4 fruit fly cellular contexts compared by ENCODE assay signal in genomic region chr2L:715489-715849, dm6.
TF ChIP-seq lines count a peak whose summit lies in the region.

No protein-coding gene starts in this region.

- TF ChIP-seq CTCF in whole organism, embryonic (GFP tag; optimal IDR thresholded peaks at IDR 0.05; lab: Kevin White, UChicago) = peak; percentile 10

TF ChIP-seq in whole organism, embryonic, 481 proteins besides CTCF, POLR2A, EP300 and RAD21 (continues in another document):
- TF ChIP-seq bsh (GFP tag; optimal IDR thresholded peaks at IDR 0.05; lab: Kevin White, UChicago) = peak; percentile 95 to 98
- TF ChIP-seq CG9876 (GFP tag; optimal IDR thresholded peaks at IDR 0.05; lab: Kevin White, UChicago) = peak; percentile 62
- TF ChIP-seq nerfin-1 (tag; optimal IDR thresholded peaks at IDR 0.05; lab: Kevin White, UChicago) = peak; percentile 56
- peak; percentile 80 for TF ChIP-seq NC2α (GFP tag; optimal IDR thresholded peaks at IDR 0.05; lab: Kevin White, UChicago)
- peak; percentile 87 for TF ChIP-seq CG5953 (GFP tag; IDR thresholded peaks at IDR 0.05; lab: Robert Waterston, UW)
- TF ChIP-seq ato (GFP tag; IDR thresholded peaks at IDR 0.05; lab: Robert Waterston, UW; ENCODE audit: partially characterized antibody) = no peak
- peak; percentile 80; the same call in 2 of the 3 replicates for TF ChIP-seq CG3726 (GFP tag; IDR thresholded peaks at IDR 0.05; lab: Robert Waterston, UW)
- no peak for TF ChIP-seq CG9932 (GFP tag; IDR thresholded peaks at IDR 0.05; lab: Robert Waterston, UW)
- peak; percentile 53 for TF ChIP-seq Hmr (GFP tag; optimal IDR thresholded peaks at IDR 0.05; lab: Kevin White, UChicago)
- no peak for TF ChIP-seq hkb (optimal IDR thresholded peaks at IDR 0.05; lab: Kevin White, UChicago)
- peak; percentile 82 for TF ChIP-seq hkb (GFP tag; IDR thresholded peaks at IDR 0.05; lab: Robert Waterston, UW)
- peak; percentile 76 for TF ChIP-seq lab (GFP tag; optimal IDR thresholded peaks at IDR 0.05; lab: Kevin White, UChicago)
- peak; percentile 66; the same call in 1 of the 2 replicates for TF ChIP-seq CG16779 (GFP tag; IDR thresholded peaks at IDR 0.05; lab: Robert Waterston, UW)
- TF ChIP-seq CG4404 (GFP tag; IDR thresholded peaks at IDR 0.05; lab: Robert Waterston, UW) = peak; percentile 71
- TF ChIP-seq en (GFP tag; optimal IDR thresholded peaks at IDR 0.05; lab: Kevin White, UChicago) = peak; percentile 75
- peak; percentile 14 for TF ChIP-seq CG10274 (GFP tag; optimal IDR thresholded peaks at IDR 0.05; lab: Kevin White, UChicago)
- TF ChIP-seq sc (optimal IDR thresholded peaks at IDR 0.05; lab: Kevin White, UChicago) = no peak
- peak; percentile 91 for TF ChIP-seq sc (GFP tag; optimal IDR thresholded peaks at IDR 0.05; lab: Kevin White, UChicago)
- TF ChIP-seq CG33557 (GFP tag; optimal IDR thresholded peaks at IDR 0.05; lab: Kevin White, UChicago) = peak; percentile 73
- TF ChIP-seq ase (GFP tag; IDR thresholded peaks at IDR 0.05; lab: Robert Waterston, UW) = peak; percentile 72; the same call in 2 of the 3 replicates
- no peak for TF ChIP-seq CG30020 (tag; optimal IDR thresholded peaks at IDR 0.05; lab: Kevin White, UChicago)
- TF ChIP-seq CG31388 (GFP tag; optimal IDR thresholded peaks at IDR 0.05; lab: Kevin White, UChicago) = no peak

TF ChIP-seq in whole organism, prepupa, 60 proteins besides CTCF, POLR2A, EP300 and RAD21 (continues in another document):
- TF ChIP-seq CG6854 (GFP tag; optimal IDR thresholded peaks at IDR 0.05; lab: Kevin White, UChicago) (peak; percentile 96), Sox14 (GFP tag; optimal IDR thresholded peaks at IDR 0.05; lab: Kevin White, UChicago) (peak; percentile 99), spab (GFP tag; optimal IDR thresholded peaks at IDR 0.05; lab: Kevin White, UChicago) (peak; percentile 97), salr (GFP tag; optimal IDR thresholded peaks at IDR 0.05; lab: Kevin White, UChicago) (peak; percentile 95 to 96), cyc (GFP tag; optimal IDR thresholded peaks at IDR 0.05; lab: Kevin White, UChicago) (peak; percentile 99), ss (GFP tag; optimal IDR thresholded peaks at IDR 0.05; lab: Kevin White, UChicago) (peak; percentile 93 to 95), acj6 (GFP tag; optimal IDR thresholded peaks at IDR 0.05; lab: Kevin White, UChicago) (peak; percentile 98), Ets96B (tag; optimal IDR thresholded peaks at IDR 0.05; lab: Kevin White, UChicago) (peak; percentile 98), Hr39 (GFP tag; optimal IDR thresholded peaks at IDR 0.05; lab: Kevin White, UChicago) (peak; percentile 99), CG1621 (tag; optimal IDR thresholded peaks at IDR 0.05; lab: Kevin White, UChicago) (peak; percentile 98), Hr38 (GFP tag; optimal IDR thresholded peaks at IDR 0.05; lab: Kevin White, UChicago) (peak; percentile 58), CG8119 (GFP tag; IDR thresholded peaks at IDR 0.05; lab: Robert Waterston, UW) (peak; percentile 99), dac (GFP tag; optimal IDR thresholded peaks at IDR 0.05; lab: Kevin White, UChicago) (peak; percentile 98), CG34406 (GFP tag; optimal IDR thresholded peaks at IDR 0.05; lab: Kevin White, UChicago) (peak; percentile 98), CG3919 (GFP tag; optimal IDR thresholded peaks at IDR 0.05; lab: Kevin White, UChicago) (peak; percentile 99), Smox (GFP tag; optimal IDR thresholded peaks at IDR 0.05; lab: Kevin White, UChicago) (peak; percentile 98), Blimp-1 (GFP tag; optimal IDR thresholded peaks at IDR 0.05; lab: Kevin White, UChicago) (peak; percentile 89), CG8319 (GFP tag; optimal IDR thresholded peaks at IDR 0.05; lab: Kevin White, UChicago) (peak; percentile 95), CG15336 (GFP tag; IDR thresholded peaks at IDR 0.05; lab: Robert Waterston, UW) (peak; percentile 98), svp (GFP tag; lab: Kevin White, UChicago) (peak; percentile 99), Sox102F (GFP tag; optimal IDR thresholded peaks at IDR 0.05; lab: Kevin White, UChicago) (peak; percentile 99), Hr4 (GFP tag; optimal IDR thresholded peaks at IDR 0.05; lab: Kevin White, UChicago) (peak; percentile 98), CG6808 (GFP tag; optimal IDR thresholded peaks at IDR 0.05; lab: Kevin White, UChicago) (peak; percentile 94), CG9139 (GFP tag; optimal IDR thresholded peaks at IDR 0.05; lab: Kevin White, UChicago) (peak; percentile 88)

TF ChIP-seq in whole organism, pupa, 21 proteins besides CTCF, POLR2A, EP300 and RAD21:
- peak; percentile 98 for TF ChIP-seq CG34367 (tag; optimal IDR thresholded peaks at IDR 0.05; lab: Kevin White, UChicago)
- TF ChIP-seq CG12605 (GFP tag; IDR thresholded peaks at IDR 0.05; lab: Robert Waterston, UW) = peak; percentile 94
- TF ChIP-seq CG4496 (GFP tag; IDR thresholded peaks at IDR 0.05; lab: Robert Waterston, UW) = peak; percentile 98
- TF ChIP-seq gl (tag; optimal IDR thresholded peaks at IDR 0.05; lab: Kevin White, UChicago) = peak; percentile 95
- TF ChIP-seq D1 (tag; optimal IDR thresholded peaks at IDR 0.05; lab: Kevin White, UChicago) = peak; percentile 96
- TF ChIP-seq CG9948 (tag; optimal IDR thresholded peaks at IDR 0.05; lab: Kevin White, UChicago) = peak; percentile 98
- TF ChIP-seq Snoo (tag; optimal IDR thresholded peaks at IDR 0.05; lab: Kevin White, UChicago) = peak; percentile 98
- TF ChIP-seq CG32121 (GFP tag; IDR thresholded peaks at IDR 0.05; lab: Robert Waterston, UW) = peak; percentile 96
- peak; percentile 97 for TF ChIP-seq Ets98B (GFP tag; IDR thresholded peaks at IDR 0.05; lab: Robert Waterston, UW)
- TF ChIP-seq CG17806 (tag; optimal IDR thresholded peaks at IDR 0.05; lab: Kevin White, UChicago) = peak; percentile 98
- peak; percentile 98 for TF ChIP-seq fd96Ca (GFP tag; IDR thresholded peaks at IDR 0.05; lab: Robert Waterston, UW)
- peak; percentile 99 for TF ChIP-seq CG8301 (tag; optimal IDR thresholded peaks at IDR 0.05; lab: Kevin White, UChicago)
- TF ChIP-seq Pif1A (GFP tag; optimal IDR thresholded peaks at IDR 0.05; lab: Kevin White, UChicago) = peak; percentile 99
- TF ChIP-seq CG8159 (tag; optimal IDR thresholded peaks at IDR 0.05; lab: Kevin White, UChicago) = peak; percentile 97
- TF ChIP-seq Pif1B (GFP tag; optimal IDR thresholded peaks at IDR 0.05; lab: Kevin White, UChicago) = peak; percentile 98
- TF ChIP-seq rn (GFP tag; IDR thresholded peaks at IDR 0.05; lab: Robert Waterston, UW) = peak; percentile 96
- TF ChIP-seq CG14655 (GFP tag; optimal IDR thresholded peaks at IDR 0.05; lab: Kevin White, UChicago) = peak; percentile 98
- TF ChIP-seq CG10348 (GFP tag; IDR thresholded peaks at IDR 0.05; lab: Robert Waterston, UW) = peak; percentile 88
- peak; percentile 89 for TF ChIP-seq CG13204 (GFP tag; optimal IDR thresholded peaks at IDR 0.05; lab: Kevin White, UChicago)
- peak; percentile 68 for TF ChIP-seq EcR (GFP tag; optimal IDR thresholded peaks at IDR 0.05; lab: Kevin White, UChicago)
- TF ChIP-seq CG15710 (tag; optimal IDR thresholded peaks at IDR 0.05; lab: Kevin White, UChicago) = peak; percentile 95
TF ChIP-seq in whole organism, pupa: peak in this region for 21.

TF ChIP-seq in whole organism, wandering third instar larva, 38 proteins besides CTCF, POLR2A, EP300 and RAD21 (continues in another document):
- peak; percentile 96 for TF ChIP-seq Sp1 (GFP tag; optimal IDR thresholded peaks at IDR 0.05; lab: Kevin White, UChicago)
- peak; percentile 22 for TF ChIP-seq Hr83 (GFP tag; optimal IDR thresholded peaks at IDR 0.05; lab: Kevin White, UChicago; ENCODE audit: poor library complexity, severe bottlenecking)
- TF ChIP-seq sv (GFP tag; optimal IDR thresholded peaks at IDR 0.05; lab: Kevin White, UChicago) = peak; percentile 72
- TF ChIP-seq Hnf4 (GFP tag; optimal IDR thresholded peaks at IDR 0.05; lab: Kevin White, UChicago) = peak; percentile 95
- TF ChIP-seq HLH106 (tag; optimal IDR thresholded peaks at IDR 0.05; lab: Kevin White, UChicago) = peak; percentile 95
- TF ChIP-seq brk (GFP tag; optimal IDR thresholded peaks at IDR 0.05; lab: Kevin White, UChicago) = peak; percentile 90
- peak; percentile 79 for TF ChIP-seq CrebA (GFP tag; optimal IDR thresholded peaks at IDR 0.05; lab: Kevin White, UChicago; ENCODE audit: borderline replicate concordance)
- peak; percentile 97 for TF ChIP-seq rgr (GFP tag; optimal IDR thresholded peaks at IDR 0.05; lab: Kevin White, UChicago)
- TF ChIP-seq Abd-B (GFP tag; optimal IDR thresholded peaks at IDR 0.05; lab: Kevin White, UChicago) = no peak
- peak; percentile 96 for TF ChIP-seq Vsx2 (GFP tag; optimal IDR thresholded peaks at IDR 0.05; lab: Kevin White, UChicago; ENCODE audit: partially characterized antibody)
- no peak for TF ChIP-seq usp (GFP tag; optimal IDR thresholded peaks at IDR 0.05; lab: Kevin White, UChicago)
- peak; percentile 98 for TF ChIP-seq OdsH (GFP tag; optimal IDR thresholded peaks at IDR 0.05; lab: Kevin White, UChicago)
- peak; percentile 98 for TF ChIP-seq ey (GFP tag; optimal IDR thresholded peaks at IDR 0.05; lab: Kevin White, UChicago)
- TF ChIP-seq h (GFP tag; optimal IDR thresholded peaks at IDR 0.05; lab: Kevin White, UChicago) = peak; percentile 98
- TF ChIP-seq tai (GFP tag; optimal IDR thresholded peaks at IDR 0.05; lab: Kevin White, UChicago) = peak; percentile 85
- no peak for TF ChIP-seq GATAd (GFP tag; optimal IDR thresholded peaks at IDR 0.05; lab: Kevin White, UChicago)
- TF ChIP-seq jim (GFP tag; optimal IDR thresholded peaks at IDR 0.05; lab: Kevin White, UChicago) = no peak
- no peak for TF ChIP-seq dl (GFP tag; optimal IDR thresholded peaks at IDR 0.05; lab: Kevin White, UChicago; ENCODE audit: insufficient read depth in 1 of 2, partially characterized antibody in 2 of 2)
- TF ChIP-seq N (GFP tag; optimal IDR thresholded peaks at IDR 0.05; lab: Kevin White, UChicago) = no peak
- peak; percentile 90 for TF ChIP-seq sage (GFP tag; optimal IDR thresholded peaks at IDR 0.05; lab: Kevin White, UChicago)
- peak; percentile 75 for TF ChIP-seq dsf (GFP tag; optimal IDR thresholded peaks at IDR 0.05; lab: Kevin White, UChicago; ENCODE audit: borderline replicate concordance)
- TF ChIP-seq Rel (GFP tag; optimal IDR thresholded peaks at IDR 0.05; lab: Kevin White, UChicago) = peak; percentile 78
- TF ChIP-seq Rel (tag; optimal IDR thresholded peaks at IDR 0.05; lab: Kevin White, UChicago) = peak; percentile 65
- no peak for TF ChIP-seq Hr78 (GFP tag; optimal IDR thresholded peaks at IDR 0.05; lab: Kevin White, UChicago)
- TF ChIP-seq fru (GFP tag; optimal IDR thresholded peaks at IDR 0.05; lab: Kevin White, UChicago) = peak; percentile 97
- peak; percentile 83 for TF ChIP-seq Mio (GFP tag; optimal IDR thresholded peaks at IDR 0.05; lab: Kevin White, UChicago)
- TF ChIP-seq dmrt93B (GFP tag; optimal IDR thresholded peaks at IDR 0.05; lab: Kevin White, UChicago) = peak; percentile 95
- TF ChIP-seq CG32264 (GFP tag; optimal IDR thresholded peaks at IDR 0.05; lab: Kevin White, UChicago) = peak; percentile 93
- peak; percentile 98 for TF ChIP-seq br (GFP tag; optimal IDR thresholded peaks at IDR 0.05; lab: Kevin White, UChicago)
- TF ChIP-seq CG9705 (GFP tag; optimal IDR thresholded peaks at IDR 0.05; lab: Kevin White, UChicago) = peak; percentile 77
- TF ChIP-seq pan (optimal IDR thresholded peaks at IDR 0.05; lab: Kevin White, UChicago) = no peak

Comparison
In these comparisons a context has a peak if more than half of its experiments do, and no peak if none do; other contexts are left out.
1. Of the 7 proteins assayed by ChIP-seq in both whole organism, embryonic and whole organism, prepupa: peak only in whole organism, embryonic: none; only in whole organism, prepupa: CG6854, Hr39 and Lpt; in both: Blimp-1, CG16779, Gug and Sox102F; in neither: 0.